Worm (Caenorhabditis elegans) whole organism, L1 larva: ENCODE data around the gene C36E6.8.

ENCODE experiments used
- aha-1 ChIP-seq: fragments of 150-350 bp; optimal IDR thresholded peaks from 2 replicates; lab custom pipeline; 2014; ENCODE audit warnings: missing biosample characterization, missing genetic modification characterization
- aly-2 ChIP-seq: fragments of 150-350 bp; optimal IDR thresholded peaks from 2 replicates; lab custom pipeline; 2014; ENCODE audit warnings: missing biosample characterization, missing genetic modification characterization
- lin-39 ChIP-seq: fragments of 150-350 bp; optimal IDR thresholded peaks from 2 replicates; lab custom pipeline; 2014; ENCODE audit warnings: missing biosample characterization, missing genetic modification reagents, missing genetic modification characterization
- lsy-2 ChIP-seq, 2 experiments: fragments of 150-350 bp; optimal IDR thresholded peaks; 2 replicates each; lab custom pipeline; 2014; ENCODE audit warnings: missing biosample characterization in 2 of 2, missing genetic modification characterization in 2 of 2
- mdl-1 ChIP-seq, 2 experiments: fragments of 150-350 bp; optimal IDR thresholded peaks; 2 replicates each; lab custom pipeline; 2014 to 2017; ENCODE audit warnings: missing biosample characterization in 2 of 2, missing genetic modification characterization in 2 of 2, inconsistent platforms in 1 of 2
- nhr-12 ChIP-seq: sonication (generic microtip); optimal IDR thresholded peaks from 2 replicates; lab custom pipeline; 2017; ENCODE audit warnings: missing biosample characterization, missing genetic modification characterization
- nhr-20 ChIP-seq: sonication (generic microtip); optimal IDR thresholded peaks from 2 replicates; lab custom pipeline; 2016; ENCODE audit warnings: mild to moderate bottlenecking, missing genetic modification characterization, missing compliant biosample characterization
- nhr-47 ChIP-seq: sonication (generic microtip); optimal IDR thresholded peaks from 2 replicates; lab custom pipeline; 2016; ENCODE audit warnings: mild to moderate bottlenecking, missing genetic modification characterization, moderate library complexity, missing compliant biosample characterization
- nhr-71 ChIP-seq: sonication (generic microtip); optimal IDR thresholded peaks from 2 replicates; lab custom pipeline; 2016; ENCODE audit warnings: mild to moderate bottlenecking, missing genetic modification characterization, moderate library complexity, missing compliant biosample characterization
- nhr-84 ChIP-seq: sonication (generic microtip); optimal IDR thresholded peaks from 2 replicates; lab custom pipeline; 2017; ENCODE audit warnings: missing biosample characterization, missing genetic modification characterization
- nhr-85 ChIP-seq: sonication (generic microtip); peaks from one replicate; lab custom pipeline; 2016; ENCODE audit warnings: missing genetic modification characterization, inconsistent platforms, missing compliant biosample characterization
- skn-1 ChIP-seq: fragments of 150-350 bp; optimal IDR thresholded peaks from 2 replicates; lab custom pipeline; 2014; ENCODE audit warnings: missing biosample characterization, missing genetic modification characterization

C36E6.8 gene

ce11 chrX:17481892-17482515 lies 43.5 kb downstream of the C36E6.8 start:
- TF ChIP-seq nhr-12 (tag; lab: Kevin White, UChicago), result no peak
- TF ChIP-seq skn-1 (tag; lab: Kevin White, UChicago), result peak; percentile 24
- TF ChIP-seq mdl-1 (tag; optimal IDR thresholded peaks at IDR 0.05; lab: Kevin White, UChicago), result no peak
- TF ChIP-seq nhr-85 (tag; lab: Kevin White, UChicago), result no peak
- peak in 1 of 2 experiments; percentile 10 for TF ChIP-seq lsy-2 (tag; optimal IDR thresholded peaks at IDR 0.05; lab: Kevin White, UChicago)
- peak; percentile 5 for TF ChIP-seq nhr-47 (tag; lab: Kevin White, UChicago)
- TF ChIP-seq nhr-71, result peak; percentile 18
- peak; percentile 2 for TF ChIP-seq nhr-20 (tag; lab: Kevin White, UChicago)

ce11 chrX:17486735-17487134 lies 48.2 kb downstream of the C36E6.8 start, which contains the start of gene npr-24:
npr-24 (minus strand) TSS chrX:17486835.
- TF ChIP-seq aha-1 (tag; lab: Kevin White, UChicago), result no peak
- no peak for TF ChIP-seq lin-39 (tag; lab: Kevin White, UChicago)
- TF ChIP-seq nhr-84 (tag; lab: Kevin White, UChicago), result no peak
- TF ChIP-seq aly-2, result no peak
